Worm (Caenorhabditis elegans) whole organism, young adult: Measurements from ENCODE around the gene F20D6.6.

Experiments used
- F22D6.2 ChIP-seq: sonication (generic microtip); optimal IDR thresholded peaks from 2 replicates; lab custom pipeline; 2016; ENCODE audit warnings: mild to moderate bottlenecking, missing genetic modification characterization, missing compliant biosample characterization
- F37B4.10 ChIP-seq: fragments of 200-800 bp; sonication (Bioruptor generic); IDR thresholded peaks from 2 replicates; pipeline ENCODE4 v1.3.6; 2022; ENCODE audit warnings: missing genetic modification characterization, missing compliant biosample characterization
- F49E8.2 ChIP-seq: sonication (generic microtip); optimal IDR thresholded peaks from 3 replicates; lab custom pipeline; 2017; ENCODE audit warnings: missing genetic modification characterization, mild to moderate bottlenecking, missing compliant biosample characterization, antibody characterized with exemption, moderate library complexity; ENCODE audit not compliant: insufficient read depth
- F57A8.1 ChIP-seq: fragments of 200-800 bp; sonication (Bioruptor generic); optimal IDR thresholded peaks from 2 replicates; lab custom pipeline; 2018; ENCODE audit warnings: mild to moderate bottlenecking, missing genetic modification characterization, moderate library complexity, missing compliant biosample characterization
- T07F8.4 ChIP-seq: sonication (generic microtip); optimal IDR thresholded peaks from 2 replicates; lab custom pipeline; 2016; ENCODE audit warnings: mild to moderate bottlenecking, missing genetic modification characterization, moderate library complexity, missing compliant biosample characterization
- Y53G8AR.9 ChIP-seq: fragments of 200-800 bp; sonication (Bioruptor generic); conservative IDR thresholded peaks from 2 replicates; pipeline ENCODE4 v1.3.6; 2022; ENCODE audit warnings: missing genetic modification reagents, missing genetic modification characterization, missing compliant biosample characterization
- Y79H2A.3 ChIP-seq: fragments of 200-800 bp; sonication (Bioruptor generic); conservative IDR thresholded peaks from 2 replicates; pipeline ENCODE4 v1.3.6; 2022; ENCODE audit warnings: missing genetic modification reagents, missing genetic modification characterization, missing compliant biosample characterization
- Y95B8A.8 ChIP-seq: fragments of 200-800 bp; sonication (Bioruptor generic); IDR thresholded peaks from 2 replicates; pipeline ENCODE4 v1.3.6; 2022; ENCODE audit warnings: missing genetic modification reagents, missing genetic modification characterization, missing compliant biosample characterization
- ZK185.1 ChIP-seq: sonication (generic microtip); optimal IDR thresholded peaks from 2 replicates; lab custom pipeline; 2016; ENCODE audit warnings: mild to moderate bottlenecking, missing genetic modification characterization, missing compliant biosample characterization; ENCODE audit not compliant: poor library complexity, severe bottlenecking
- aptf-3 ChIP-seq: fragments of 200-800 bp; sonication (Bioruptor generic); IDR thresholded peaks from 2 replicates; pipeline ENCODE4 v1.3.6; 2022; ENCODE audit warnings: missing genetic modification characterization, missing compliant biosample characterization
- athp-1 ChIP-seq: sonication (generic microtip); optimal IDR thresholded peaks from 2 replicates; lab custom pipeline; 2017; ENCODE audit warnings: mild to moderate bottlenecking, missing genetic modification characterization, missing compliant biosample characterization
- bed-2 ChIP-seq: fragments of 200-800 bp; sonication (Bioruptor generic); IDR thresholded peaks from 2 replicates; pipeline ENCODE4 v1.3.6; 2022; ENCODE audit warnings: missing genetic modification reagents, missing genetic modification characterization, missing compliant biosample characterization
- ceh-40 ChIP-seq: fragments of 200-800 bp; sonication (Bioruptor generic); IDR thresholded peaks from 2 replicates; pipeline ENCODE4 v1.3.6; 2022; ENCODE audit warnings: missing genetic modification characterization, missing compliant biosample characterization
- ceh-58 ChIP-seq: fragments of 200-800 bp; sonication (Bioruptor generic); IDR thresholded peaks from 2 replicates; pipeline ENCODE4 v1.3.6; 2022; ENCODE audit warnings: missing genetic modification characterization, missing compliant biosample characterization
- ceh-91 ChIP-seq: fragments of 200-800 bp; sonication (Bioruptor generic); IDR thresholded peaks from 2 replicates; pipeline ENCODE4 v1.3.6; 2022; ENCODE audit warnings: missing genetic modification reagents, missing genetic modification characterization, missing compliant biosample characterization
- efl-1 ChIP-seq: fragments of 150-350 bp; optimal IDR thresholded peaks from 2 replicates; lab custom pipeline; 2014; ENCODE audit warnings: missing biosample characterization, missing genetic modification reagents, missing genetic modification characterization
- egl-18 ChIP-seq: fragments of 200-800 bp; sonication (Bioruptor generic); IDR thresholded peaks from 2 replicates; pipeline ENCODE4 v1.3.6; 2022; ENCODE audit warnings: missing genetic modification reagents, missing genetic modification characterization, missing compliant biosample characterization
- fkh-3 ChIP-seq: sonication (generic microtip); optimal IDR thresholded peaks from 2 replicates; lab custom pipeline; 2016; ENCODE audit warnings: mild to moderate bottlenecking, missing genetic modification characterization, missing compliant biosample characterization
- him-1 ChIP-seq: sonication (generic microtip); optimal IDR thresholded peaks from 2 replicates; lab custom pipeline; 2016; ENCODE audit warnings: missing genotype, missing genetic modification reagents, missing genetic modification characterization, missing compliant biosample characterization
- hmg-1.2 ChIP-seq: fragments of 200-800 bp; sonication (Bioruptor generic); IDR thresholded peaks from 2 replicates; pipeline ENCODE4 v1.3.6; 2022; ENCODE audit warnings: missing genetic modification reagents, missing genetic modification characterization, missing compliant biosample characterization
- hmg-20 ChIP-seq: fragments of 200-800 bp; sonication (Bioruptor generic); IDR thresholded peaks from 2 replicates; pipeline ENCODE4 v1.3.6; 2022; ENCODE audit warnings: missing genetic modification reagents, missing genetic modification characterization, missing compliant biosample characterization
- let-607 ChIP-seq, 2 experiments: fragments of 200-800 bp in 1 of 2; sonication (Bioruptor generic) in 1 of 2; sonication (generic microtip) in 1 of 2; optimal IDR thresholded peaks; 2 replicates each; lab custom pipeline; 2016 to 2018; ENCODE audit warnings: mild to moderate bottlenecking in 2 of 2, missing compliant biosample characterization in 2 of 2, missing genetic modification characterization in 2 of 2, moderate library complexity in 2 of 2, missing genotype in 1 of 2
- lin-26 ChIP-seq: fragments of 200-800 bp; sonication (Bioruptor generic); IDR thresholded peaks from 2 replicates; pipeline ENCODE4 v1.3.6; 2022; ENCODE audit warnings: missing genetic modification reagents, missing genetic modification characterization, missing compliant biosample characterization
- lin-40 ChIP-seq: sonication (generic microtip); optimal IDR thresholded peaks from 2 replicates; lab custom pipeline; 2016; ENCODE audit warnings: missing genetic modification characterization, mild to moderate bottlenecking, missing compliant biosample characterization, missing genotype, missing genetic modification reagents
- madf-10 ChIP-seq: sonication (generic microtip); optimal IDR thresholded peaks from 2 replicates; lab custom pipeline; 2016; ENCODE audit warnings: mild to moderate bottlenecking, missing genetic modification characterization, missing compliant biosample characterization
- madf-8 ChIP-seq: fragments of 200-800 bp; sonication (Bioruptor generic); conservative IDR thresholded peaks from 2 replicates; pipeline ENCODE4 v1.3.6; 2022; ENCODE audit warnings: missing genetic modification reagents, missing genetic modification characterization, missing compliant biosample characterization
- mcd-1 ChIP-seq: fragments of 200-800 bp; sonication (Bioruptor generic); IDR thresholded peaks from 2 replicates; pipeline ENCODE4 v1.3.6; 2022; ENCODE audit warnings: missing genetic modification reagents, missing genetic modification characterization, missing compliant biosample characterization
- mel-28 ChIP-seq: sonication (generic microtip); optimal IDR thresholded peaks from 2 replicates; lab custom pipeline; 2016; ENCODE audit warnings: borderline replicate concordance, mild to moderate bottlenecking, missing genetic modification characterization, missing compliant biosample characterization
- nfya-1 ChIP-seq: sonication (generic microtip); optimal IDR thresholded peaks from 2 replicates; lab custom pipeline; 2017; ENCODE audit warnings: antibody characterized with exemption, missing compliant biosample characterization, missing genetic modification characterization, borderline replicate concordance; ENCODE audit not compliant: insufficient read depth
- rpc-1 ChIP-seq, 2 experiments: fragments of 150-350 bp in 1 of 2; sonication (generic microtip) in 1 of 2; optimal IDR thresholded peaks; 2 replicates each; lab custom pipeline; 2014 to 2018; ENCODE audit warnings: missing biosample characterization in 1 of 2, missing genetic modification characterization in 1 of 2, missing genetic modification reagents in 1 of 2, missing genotype in 1 of 2
- sdz-38 ChIP-seq: sonication (generic microtip); optimal IDR thresholded peaks from 2 replicates; lab custom pipeline; 2016; ENCODE audit warnings: missing genotype, missing genetic modification characterization, missing compliant biosample characterization
- snpc-1.3 ChIP-seq: sonication (generic microtip); optimal IDR thresholded peaks from 2 replicates; lab custom pipeline; 2017; ENCODE audit warnings: missing genetic modification characterization, mild to moderate bottlenecking, missing compliant biosample characterization, antibody characterized with exemption, moderate library complexity, missing genotype, missing genetic modification reagents; ENCODE audit not compliant: insufficient read depth
- snpc-4 ChIP-seq, 5 experiments: fragments of 150-350 bp in 1 of 5; sonication (generic microtip) in 4 of 5; optimal IDR thresholded peaks; 2 replicates each; lab custom pipeline; 2014 to 2018; ENCODE audit warnings: missing genetic modification characterization in 5 of 5, missing biosample characterization in 3 of 5, antibody characterized with exemption in 2 of 5, mild to moderate bottlenecking in 2 of 5, missing compliant biosample characterization in 2 of 5, missing genotype in 2 of 5, moderate library complexity in 2 of 5, missing genetic modification reagents in 1 of 5
- tbx-9 ChIP-seq: sonication (generic microtip); optimal IDR thresholded peaks from 2 replicates; lab custom pipeline; 2016; ENCODE audit warnings: borderline replicate concordance, missing genetic modification characterization, inconsistent platforms, missing compliant biosample characterization
- ztf-28 ChIP-seq: fragments of 200-800 bp; sonication (Bioruptor generic); IDR thresholded peaks from 2 replicates; pipeline ENCODE4 v1.3.6; 2022; ENCODE audit warnings: missing genetic modification reagents, missing genetic modification characterization, missing compliant biosample characterization

Gene F20D6.6

DNA sequence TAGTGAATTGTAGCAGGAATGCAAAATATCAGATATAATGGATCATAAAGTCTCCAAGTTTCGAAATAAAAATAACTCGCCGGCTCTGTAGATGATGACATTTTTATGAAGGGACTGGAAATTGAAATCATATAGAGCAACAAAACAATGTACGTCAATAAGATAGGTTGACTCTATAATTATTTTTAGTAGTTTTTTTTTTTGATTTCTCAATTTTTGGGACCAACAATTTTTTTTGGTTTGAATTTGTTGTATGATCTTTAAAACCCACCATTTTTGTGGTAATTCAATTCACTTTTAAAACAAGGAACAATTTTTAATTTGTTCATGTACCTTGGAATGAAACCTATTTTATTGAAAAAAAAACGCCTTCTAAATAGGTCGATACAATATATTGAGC lies 30.3 kb downstream of the F20D6.6 start, which contains the start of gene F20D6.12:
TSS of gene F20D6.12 (minus strand) at position 101 of the 400 bp plus-strand sequence.
- TF ChIP-seq let-607 (tag; optimal IDR thresholded peaks at IDR 0.05; lab: Kevin White, UChicago) (no peak), hmg-1.2 (GFP tag; lab: Robert Waterston, UW) (no peak), sdz-38 (no peak), F57A8.1 (GFP tag; lab: Kevin White, UChicago) (no peak), F22D6.2 (tag; lab: Kevin White, UChicago) (no peak), T07F8.4 (tag; lab: Kevin White, UChicago) (no peak), ceh-40 (no peak), lin-26 (no peak), snpc-4 (GFP tag; optimal IDR thresholded peaks at IDR 0.05; lab: Kevin White, UChicago) (no peak), snpc-4 (tag; optimal IDR thresholded peaks at IDR 0.05; lab: Kevin White, UChicago) (no peak), fkh-3 (tag; lab: Kevin White, UChicago) (no peak)

- TF ChIP-seq nfya-1 (tag; lab: Kevin White, UChicago) (no peak), ZK185.1 (no peak), hmg-20 (GFP tag; lab: Robert Waterston, UW) (no peak), rpc-1 (optimal IDR thresholded peaks at IDR 0.05; lab: Kevin White, UChicago) (no peak), rpc-1 (tag; optimal IDR thresholded peaks at IDR 0.05; lab: Kevin White, UChicago) (no peak), ceh-91 (GFP tag; lab: Robert Waterston, UW) (no peak), efl-1 (GFP tag; lab: Kevin White, UChicago) (no peak), mel-28 (no peak), him-1 (tag; lab: Kevin White, UChicago) (no peak), egl-18 (no peak), let-607 (tag; optimal IDR thresholded peaks at IDR 0.05; lab: Kevin White, UChicago) (no peak)
Observed at ce11 chrV:8190430-8190829, 30.7 kb downstream of the F20D6.6 start, which contains the start of gene F20D6.1. Gene F20D6.1 (plus strand): TSS chrV:8190730.

DNA sequence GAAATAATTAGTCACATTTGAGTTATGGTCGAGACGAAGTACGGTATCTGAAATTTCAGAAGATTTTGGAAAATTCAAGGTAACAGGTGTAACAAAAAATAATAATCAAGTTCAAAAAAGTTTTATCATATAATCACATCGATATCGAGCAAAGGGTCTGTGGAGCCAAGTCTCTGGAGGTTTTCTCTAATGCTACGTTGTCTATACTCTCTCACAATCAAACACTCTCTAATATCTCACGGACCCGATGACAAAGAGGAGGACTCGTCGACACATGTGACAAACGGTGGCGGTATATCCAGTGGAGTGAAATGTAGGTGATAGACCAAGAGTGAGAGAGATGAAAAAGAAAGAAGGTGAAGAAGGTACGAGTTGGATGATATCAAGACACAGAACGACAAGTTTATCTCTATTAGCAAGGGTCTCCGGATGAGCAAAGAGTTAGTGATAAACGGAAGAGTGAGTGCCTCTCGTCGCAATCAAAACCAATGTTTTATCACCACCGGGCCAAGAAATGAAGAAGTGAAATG lies 36.2 kb downstream of the F20D6.6 start, which contains the start of gene F20D6.10:
TSS of gene F20D6.10 (minus strand) at position 51 of the 530 bp plus-strand sequence.
- no peak for TF ChIP-seq aptf-3
- TF ChIP-seq F37B4.10 (GFP tag; lab: Robert Waterston, UW) = no peak
- no peak for TF ChIP-seq madf-8 (GFP tag; lab: Robert Waterston, UW)
- no peak for TF ChIP-seq Y53G8AR.9 (GFP tag; lab: Robert Waterston, UW)
- TF ChIP-seq, all 124 proteins: peak for 0

DNA sequence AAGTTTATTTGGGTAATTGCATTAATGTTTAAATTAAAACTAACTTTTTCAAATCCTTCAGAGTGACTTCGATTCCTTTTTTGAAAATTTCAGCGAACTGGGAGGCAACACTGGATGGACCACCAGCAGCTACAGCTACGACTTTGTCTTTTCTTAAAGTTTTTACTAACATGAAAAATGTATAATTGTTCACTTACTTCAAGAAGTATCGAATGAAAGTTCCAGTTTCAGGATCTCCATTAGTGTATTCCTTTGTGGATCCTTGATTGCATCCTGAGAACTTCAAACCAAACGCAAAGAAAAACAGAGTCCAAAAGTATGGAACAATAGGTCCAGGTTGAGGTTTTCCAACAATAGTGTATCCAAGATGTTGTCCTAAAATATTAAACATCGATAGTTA lies 37.3 kb downstream of the F20D6.6 start:
- TF ChIP-seq Y79H2A.3 = no peak
- TF ChIP-seq Y95B8A.8 = no peak
- TF ChIP-seq lin-40 (tag; lab: Kevin White, UChicago) = no peak
- no peak for TF ChIP-seq snpc-1.3 (tag; lab: Kevin White, UChicago)
- no peak for TF ChIP-seq athp-1 (tag; lab: Kevin White, UChicago)
- TF ChIP-seq ceh-58 (GFP tag; lab: Robert Waterston, UW) = no peak
- no peak for TF ChIP-seq madf-10
- TF ChIP-seq Y53G8AR.9 (GFP tag; lab: Robert Waterston, UW) = no peak
- no peak for TF ChIP-seq mcd-1 (GFP tag; lab: Robert Waterston, UW)
- TF ChIP-seq bed-2 (GFP tag; lab: Robert Waterston, UW) = no peak
- TF ChIP-seq ztf-28 (GFP tag; lab: Robert Waterston, UW) = no peak
- TF ChIP-seq F49E8.2 (tag; lab: Kevin White, UChicago) = no peak
- no peak for TF ChIP-seq tbx-9 (tag; lab: Kevin White, UChicago)
